Worm (Caenorhabditis elegans): ENCODE results near the gene F56C3.7.

DNA sequence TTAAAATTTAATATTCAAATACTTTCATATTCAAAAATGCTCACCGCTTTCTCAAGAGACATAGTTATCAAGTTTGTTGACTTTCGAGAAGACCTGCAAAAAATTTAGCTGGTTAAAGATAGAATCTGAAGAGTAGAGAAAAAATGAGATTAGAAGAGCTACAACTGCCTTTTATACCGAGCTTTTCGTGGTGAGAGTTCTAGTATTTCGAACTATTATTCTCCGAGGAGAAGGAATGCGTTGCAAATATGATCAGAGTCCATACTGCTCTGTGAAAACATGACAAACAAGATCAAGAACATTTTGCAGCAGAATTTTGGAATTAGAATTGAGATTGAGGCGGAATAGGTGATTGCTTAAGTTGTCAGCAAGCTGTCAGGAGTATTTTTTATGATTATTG, 10.0 kb downstream of the F56C3.7 start, which contains the start of gene F56C3.4:
- no peak for TF ChIP-seq ceh-34 (tag; optimal IDR thresholded peaks at IDR 0.05)
- TF ChIP-seq hlh-13 (GFP tag; optimal IDR thresholded peaks at IDR 0.05): no peak
- TF ChIP-seq ets-4 (tag; optimal IDR thresholded peaks at IDR 0.05): no peak

Measured in whole organism, late embryonic.